Worm (Caenorhabditis elegans): ENCODE results near the gene B0361.4.

B0361.4 gene

ce11 chrIII:7216924-7217521 is 41.8 kb upstream of the B0361.4 start:
- no peak for TF ChIP-seq hmg-4 (GFP tag; optimal IDR thresholded peaks at IDR 0.05)
- no peak for TF ChIP-seq hmbx-1 (tag; optimal IDR thresholded peaks at IDR 0.05)
- TF ChIP-seq tra-4 (tag; optimal IDR thresholded peaks at IDR 0.05) = no peak
- no peak for TF ChIP-seq B0310.2 (tag; optimal IDR thresholded peaks at IDR 0.05)
- no peak for TF ChIP-seq flt-1 (GFP tag; IDR thresholded peaks at IDR 0.05)
- TF ChIP-seq pes-1 (GFP tag; IDR thresholded peaks at IDR 0.05) = no peak
- no peak for TF ChIP-seq tbx-11 (GFP tag; IDR thresholded peaks at IDR 0.05)
- no peak for TF ChIP-seq ama-1 (optimal IDR thresholded peaks at IDR 0.05)
- TF ChIP-seq ceh-36 (tag; optimal IDR thresholded peaks at IDR 0.05) = no peak
- no peak for TF ChIP-seq ceh-13 (GFP tag; optimal IDR thresholded peaks at IDR 0.05)
- TF ChIP-seq tbx-37 (GFP tag; conservative IDR thresholded peaks at IDR 0.05) = no peak
- no peak for TF ChIP-seq F13C5.2 (tag; optimal IDR thresholded peaks at IDR 0.05)
- TF ChIP-seq hnd-1 (tag; optimal IDR thresholded peaks at IDR 0.05) = no peak
- TF ChIP-seq ets-7 (tag; optimal IDR thresholded peaks at IDR 0.05) = no peak

ce11 chrIII:7221103-7221502 is 37.7 kb upstream of the B0361.4 start:
- TF ChIP-seq tbx-11 (GFP tag; IDR thresholded peaks at IDR 0.05) = no peak
- TF ChIP-seq B0310.2 (tag; optimal IDR thresholded peaks at IDR 0.05) = no peak
- no peak for TF ChIP-seq sea-1 (GFP tag; conservative IDR thresholded peaks at IDR 0.05)
- TF ChIP-seq hnd-1 (tag; optimal IDR thresholded peaks at IDR 0.05) = no peak
- no peak for TF ChIP-seq ceh-13 (GFP tag; optimal IDR thresholded peaks at IDR 0.05)
- TF ChIP-seq hmbx-1 (tag; optimal IDR thresholded peaks at IDR 0.05) = no peak
- no peak for TF ChIP-seq ceh-36 (tag; optimal IDR thresholded peaks at IDR 0.05)
- no peak for TF ChIP-seq aly-1 (tag; optimal IDR thresholded peaks at IDR 0.05)

DNA sequence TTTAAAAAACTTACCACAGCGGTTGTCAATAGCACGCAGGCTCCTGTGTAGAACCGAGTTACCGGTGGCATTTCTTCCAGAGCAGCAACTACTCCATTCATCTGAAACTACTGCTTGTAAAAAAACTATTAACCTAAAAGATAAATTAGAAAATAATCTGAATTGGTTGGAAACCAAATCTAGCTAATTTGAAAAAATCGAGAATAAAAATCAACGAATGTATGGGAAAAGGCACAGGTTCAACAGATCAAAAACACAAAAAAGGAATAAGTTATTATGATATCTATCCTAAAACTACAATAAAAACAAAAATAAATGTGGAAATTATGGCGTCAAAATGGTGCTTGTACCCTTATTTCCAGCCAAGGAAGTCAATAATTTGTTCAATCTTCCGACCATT is 35.8 kb upstream of the B0361.4 start, which contains the start of gene der-2:
der-2 (minus strand) TSS at position 101 of the 400 bp plus-strand sequence.
- TF ChIP-seq tra-4 (tag; optimal IDR thresholded peaks at IDR 0.05) (no peak), hmbx-1 (tag; optimal IDR thresholded peaks at IDR 0.05) (no peak), pes-1 (GFP tag; IDR thresholded peaks at IDR 0.05) (no peak), F13C5.2 (tag; optimal IDR thresholded peaks at IDR 0.05) (no peak), tbx-37 (GFP tag; conservative IDR thresholded peaks at IDR 0.05) (no peak), tbx-11 (GFP tag; IDR thresholded peaks at IDR 0.05) (no peak), B0310.2 (tag; optimal IDR thresholded peaks at IDR 0.05) (no peak), sea-1 (GFP tag; conservative IDR thresholded peaks at IDR 0.05) (no peak), ceh-36 (tag; optimal IDR thresholded peaks at IDR 0.05) (no peak), hmg-4 (GFP tag; optimal IDR thresholded peaks at IDR 0.05) (no peak), scrt-1 (GFP tag; IDR thresholded peaks at IDR 0.05) (no peak), hnd-1 (tag; optimal IDR thresholded peaks at IDR 0.05) (no peak), ceh-13 (GFP tag; optimal IDR thresholded peaks at IDR 0.05) (no peak), ama-1 (optimal IDR thresholded peaks at IDR 0.05) (no peak)

DNA sequence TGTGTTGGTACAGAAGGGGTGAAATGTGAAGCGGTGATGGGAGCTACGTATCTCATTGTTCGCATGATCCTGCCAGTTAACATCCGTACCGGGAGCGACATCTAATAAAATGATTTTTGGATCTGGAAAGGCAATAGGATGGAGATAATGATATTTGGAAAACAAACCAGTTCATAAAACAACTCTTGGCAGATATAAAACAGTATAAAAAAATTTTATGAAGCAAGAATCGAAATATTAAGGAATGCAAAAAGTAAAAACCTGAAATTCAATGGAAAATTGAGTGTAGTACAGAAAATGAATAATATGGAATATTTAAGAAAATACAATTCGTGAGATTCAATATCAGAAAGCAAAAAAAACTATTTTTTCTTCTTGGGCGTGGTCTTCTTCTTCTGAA is 32.2 kb upstream of the B0361.4 start, which contains the start of gene hsp-75:
hsp-75 (minus strand) TSS at position 101 of the 400 bp plus-strand sequence.
- TF ChIP-seq hnd-1 (tag; optimal IDR thresholded peaks at IDR 0.05) = no peak

DNA sequence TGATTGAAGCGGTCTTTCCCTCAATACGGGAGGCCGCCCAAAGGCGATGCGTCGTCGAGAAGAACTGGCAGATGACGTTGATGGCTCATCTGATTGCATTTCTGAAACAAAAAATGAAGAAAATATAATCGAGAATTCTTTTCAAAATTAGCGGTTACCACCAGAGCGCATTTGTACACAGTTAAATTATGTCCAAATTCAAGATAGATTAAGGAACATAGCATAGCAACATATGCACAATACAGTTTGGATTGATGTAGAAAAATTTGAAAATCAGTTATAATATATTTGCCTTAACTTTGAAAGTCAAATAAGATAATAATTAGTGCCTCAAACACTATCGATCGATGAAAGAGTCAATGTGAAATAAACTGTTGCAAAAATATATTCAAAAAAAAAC is 29.1 kb upstream of the B0361.4 start, which contains the start of gene R151.8:
R151.8 (minus strand) TSS at position 101 of the 400 bp plus-strand sequence.
- no peak for TF ChIP-seq hmg-4 (GFP tag; optimal IDR thresholded peaks at IDR 0.05)
- no peak for TF ChIP-seq aly-1 (tag; optimal IDR thresholded peaks at IDR 0.05)
- TF ChIP-seq pes-1 (GFP tag; IDR thresholded peaks at IDR 0.05) = no peak
- no peak for TF ChIP-seq tbx-11 (GFP tag; IDR thresholded peaks at IDR 0.05)
- TF ChIP-seq sea-1 (GFP tag; conservative IDR thresholded peaks at IDR 0.05) = no peak
- TF ChIP-seq tbx-37 (GFP tag; conservative IDR thresholded peaks at IDR 0.05) = no peak
- no peak for TF ChIP-seq hnd-1 (tag; optimal IDR thresholded peaks at IDR 0.05)
- no peak for TF ChIP-seq ets-7 (tag; optimal IDR thresholded peaks at IDR 0.05)
- TF ChIP-seq B0310.2 (tag; optimal IDR thresholded peaks at IDR 0.05) = no peak

DNA sequence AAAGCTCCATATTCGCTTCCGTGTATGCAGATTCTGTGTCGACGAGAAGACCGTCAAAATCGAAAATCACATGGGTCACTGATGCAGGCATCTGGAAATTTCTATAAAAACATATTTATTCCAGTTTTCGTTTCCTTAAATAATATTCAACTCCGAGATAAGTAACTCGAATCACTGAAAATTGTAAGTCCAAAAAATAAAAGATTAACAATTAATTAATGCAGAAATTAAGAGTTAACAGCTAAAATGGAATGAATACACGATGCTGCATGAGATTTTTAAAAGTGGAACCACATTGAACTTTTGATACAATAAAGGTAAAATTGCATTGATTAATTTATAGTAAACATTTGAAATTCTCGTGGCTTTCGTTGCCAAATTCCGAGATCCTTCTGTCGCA is 27.9 kb upstream of the B0361.4 start, which contains the start of gene R151.10:
R151.10 (minus strand) TSS at position 101 of the 400 bp plus-strand sequence.
- TF ChIP-seq ceh-13 (GFP tag; optimal IDR thresholded peaks at IDR 0.05) = no peak
- TF ChIP-seq ama-1 (optimal IDR thresholded peaks at IDR 0.05) = no peak
- no peak for TF ChIP-seq tbx-11 (GFP tag; IDR thresholded peaks at IDR 0.05)
- TF ChIP-seq hmg-4 (GFP tag; optimal IDR thresholded peaks at IDR 0.05) = no peak
- no peak for TF ChIP-seq ceh-36 (tag; optimal IDR thresholded peaks at IDR 0.05)
- no peak for TF ChIP-seq F13C5.2 (tag; optimal IDR thresholded peaks at IDR 0.05)

- no peak for TF ChIP-seq ets-7 (tag; optimal IDR thresholded peaks at IDR 0.05)
- no peak for TF ChIP-seq ama-1 (optimal IDR thresholded peaks at IDR 0.05)
- TF ChIP-seq flt-1 (GFP tag; IDR thresholded peaks at IDR 0.05) = no peak
- no peak for TF ChIP-seq tbx-11 (GFP tag; IDR thresholded peaks at IDR 0.05)
- TF ChIP-seq ceh-13 (GFP tag; optimal IDR thresholded peaks at IDR 0.05) = no peak
- TF ChIP-seq tra-4 (tag; optimal IDR thresholded peaks at IDR 0.05) = no peak
- TF ChIP-seq scrt-1 (GFP tag; IDR thresholded peaks at IDR 0.05) = no peak
- no peak for TF ChIP-seq hnd-1 (tag; optimal IDR thresholded peaks at IDR 0.05)
- TF ChIP-seq hmg-4 (GFP tag; optimal IDR thresholded peaks at IDR 0.05) = no peak
Measured at ce11 chrIII:7232782-7233181, 26.0 kb upstream of the B0361.4 start, which contains the start of gene adr-2. Gene adr-2, minus strand, starts transcription at chrIII:7232882.

DNA sequence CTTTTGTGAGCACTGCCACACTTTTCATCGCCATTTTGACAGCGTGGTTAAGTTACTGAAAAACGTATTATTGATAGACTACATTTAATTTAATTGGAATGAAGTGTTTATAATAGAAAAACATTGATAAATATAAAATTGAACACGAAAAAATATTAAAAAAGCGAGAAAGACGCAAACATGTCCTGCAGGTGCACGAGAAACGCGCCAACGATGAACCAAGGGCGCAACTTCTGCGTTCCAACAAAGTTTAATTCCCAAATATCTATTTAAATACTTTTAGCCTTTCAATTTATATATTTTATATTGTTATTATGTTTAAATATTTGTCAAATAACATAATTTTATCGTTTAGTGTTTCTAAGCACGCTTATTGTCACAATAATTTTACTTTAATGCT is 24.6 kb upstream of the B0361.4 start, which contains the start of gene ndus-8:
ndus-8 (minus strand) TSS at position 55 of the 400 bp plus-strand sequence.
- TF ChIP-seq aly-1 (tag; optimal IDR thresholded peaks at IDR 0.05) = no peak
- no peak for TF ChIP-seq hmbx-1 (tag; optimal IDR thresholded peaks at IDR 0.05)
- no peak for TF ChIP-seq B0310.2 (tag; optimal IDR thresholded peaks at IDR 0.05)
- TF ChIP-seq tbx-11 (GFP tag; IDR thresholded peaks at IDR 0.05) = no peak
- no peak for TF ChIP-seq ets-7 (tag; optimal IDR thresholded peaks at IDR 0.05)
- TF ChIP-seq scrt-1 (GFP tag; IDR thresholded peaks at IDR 0.05) = no peak
- no peak for TF ChIP-seq F13C5.2 (tag; optimal IDR thresholded peaks at IDR 0.05)
- no peak for TF ChIP-seq ceh-13 (GFP tag; optimal IDR thresholded peaks at IDR 0.05)
- TF ChIP-seq sea-1 (GFP tag; conservative IDR thresholded peaks at IDR 0.05) = no peak
- TF ChIP-seq tra-4 (tag; optimal IDR thresholded peaks at IDR 0.05) = no peak
- TF ChIP-seq pes-1 (GFP tag; IDR thresholded peaks at IDR 0.05) = no peak
- TF ChIP-seq tbx-37 (GFP tag; conservative IDR thresholded peaks at IDR 0.05) = no peak
- no peak for TF ChIP-seq hnd-1 (tag; optimal IDR thresholded peaks at IDR 0.05)
- no peak for TF ChIP-seq flt-1 (GFP tag; IDR thresholded peaks at IDR 0.05)
- TF ChIP-seq ceh-36 (tag; optimal IDR thresholded peaks at IDR 0.05) = no peak
- no peak for TF ChIP-seq hmg-4 (GFP tag; optimal IDR thresholded peaks at IDR 0.05)
